Fruit fly (Drosophila melanogaster) whole organism, embryonic: ENCODE measurements around the gene CG10195.

Experiments used
- CG13424 ChIP-seq: fragments of 200-800 bp; sonication (Bioruptor generic); optimal IDR thresholded peaks from 2 replicates; lab custom pipeline; 2019; ENCODE audit warnings: missing biosample characterization, mild to moderate bottlenecking, missing genetic modification characterization, moderate library complexity
- CG1792 ChIP-seq: fragments of 200-800 bp; sonication (Bioruptor generic); optimal IDR thresholded peaks from 2 replicates; lab custom pipeline; 2016; ENCODE audit warnings: missing biosample characterization, missing genetic modification characterization
- CG18011 ChIP-seq: fragments of 200-800 bp; sonication (Bioruptor generic); optimal IDR thresholded peaks from 2 replicates; lab custom pipeline; 2017; ENCODE audit warnings: missing biosample characterization, missing genetic modification characterization, mild to moderate bottlenecking, moderate library complexity, missing genotype
- CG18476 ChIP-seq: fragments of 200-800 bp; sonication (Bioruptor generic); optimal IDR thresholded peaks from 2 replicates; lab custom pipeline; 2016; ENCODE audit warnings: missing biosample characterization, mild to moderate bottlenecking, missing genetic modification characterization
- CG2202 ChIP-seq: fragments of 200-800 bp; sonication (Bioruptor generic); optimal IDR thresholded peaks from 2 replicates; lab custom pipeline; 2018; ENCODE audit warnings: missing biosample characterization, mild to moderate bottlenecking, missing genetic modification characterization
- CG6791 ChIP-seq: fragments of 200-800 bp; sonication (Bioruptor generic); IDR thresholded peaks from 3 replicates; pipeline ENCODE4 v1.3.6; 2022; ENCODE audit warnings: missing biosample characterization, missing genetic modification characterization; ENCODE audit not compliant: partially characterized antibody
- CG8359 ChIP-seq: fragments of 200-800 bp; sonication (Bioruptor generic); optimal IDR thresholded peaks from 2 replicates; lab custom pipeline; 2017; ENCODE audit warnings: missing biosample characterization, mild to moderate bottlenecking, missing genetic modification characterization, borderline replicate concordance
- PHDP ChIP-seq: fragments of 200-800 bp; sonication (Bioruptor generic); optimal IDR thresholded peaks from 3 replicates; lab custom pipeline; 2018; ENCODE audit warnings: missing biosample characterization, mild to moderate bottlenecking, missing genetic modification characterization, moderate library complexity
- al ChIP-seq: fragments of 200-800 bp; sonication (Bioruptor generic); IDR thresholded peaks from 2 replicates; pipeline ENCODE4 v1.3.6; 2022; ENCODE audit warnings: missing biosample characterization, missing genetic modification characterization
- peb ChIP-seq: fragments of 200-800 bp; sonication (Bioruptor generic); IDR thresholded peaks from 2 replicates; pipeline ENCODE4 v1.3.6; 2022; ENCODE audit warnings: missing biosample characterization, missing genetic modification characterization
- zfh1 ChIP-seq: fragments of 200-800 bp; sonication (Bioruptor generic); IDR thresholded peaks from 3 replicates; pipeline ENCODE4 v1.3.6; 2022; ENCODE audit warnings: missing biosample characterization, missing genetic modification characterization

DNA sequence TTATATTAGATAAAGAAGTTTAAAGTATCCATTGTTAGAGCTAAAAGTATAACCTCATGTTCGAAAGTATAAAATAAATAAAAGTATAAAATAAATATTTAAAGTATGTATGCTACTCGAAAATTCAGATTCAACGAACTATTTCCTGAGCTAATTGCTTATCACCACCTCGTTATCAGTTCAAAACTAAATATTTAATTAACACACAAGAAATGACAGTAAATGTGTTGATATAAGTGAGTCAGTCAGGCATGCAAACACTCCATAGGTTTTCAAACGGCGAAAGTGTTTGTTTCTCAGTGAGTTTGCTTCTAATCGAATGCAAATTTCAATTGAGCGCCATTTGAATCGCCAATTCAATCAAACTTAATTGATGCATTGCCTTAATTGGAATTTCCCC, 50.2 kb downstream of the CG10195 start:
- no peak for TF ChIP-seq al
- TF ChIP-seq PHDP (tag; lab: Kevin White, UChicago) = peak; percentile 75
- TF ChIP-seq CG2202 (tag; lab: Kevin White, UChicago) = peak; percentile 90
- TF ChIP-seq CG8359 (GFP tag; lab: Kevin White, UChicago) = peak; percentile 75
- no peak for TF ChIP-seq CG18011 (GFP tag; lab: Kevin White, UChicago)
- peak; percentile 37 for TF ChIP-seq CG1792
- no peak for TF ChIP-seq CG18476 (GFP tag; lab: Kevin White, UChicago)
- peak; percentile 59 for TF ChIP-seq CG13424
- TF ChIP-seq CG6791 (GFP tag; lab: Robert Waterston, UW) = no peak
- TF ChIP-seq peb = no peak
- no peak for TF ChIP-seq zfh1 (GFP tag; lab: Robert Waterston, UW)
